Worm (Caenorhabditis elegans) whole organism, L2 larva: Measurements from ENCODE around the gene flor-1.

Experiments used
- C34F6.9 ChIP-seq: fragments of 150-350 bp; optimal IDR thresholded peaks from 2 replicates; lab custom pipeline; 2014; ENCODE audit warnings: missing biosample characterization, missing genetic modification characterization
- Y55F3AM.14 ChIP-seq: fragments of 200-800 bp; sonication (Bioruptor generic); optimal IDR thresholded peaks from 2 replicates; lab custom pipeline; 2018; ENCODE audit warnings: mild to moderate bottlenecking, missing genetic modification characterization, missing compliant biosample characterization
- ZK546.5 ChIP-seq: sonication (generic microtip); optimal IDR thresholded peaks from 2 replicates; lab custom pipeline; 2017; ENCODE audit warnings: missing biosample characterization, missing genetic modification characterization
- aly-2 ChIP-seq: fragments of 150-350 bp; optimal IDR thresholded peaks from 2 replicates; lab custom pipeline; 2014; ENCODE audit warnings: missing biosample characterization, missing genetic modification characterization
- ama-1 ChIP-seq: fragments of 150-350 bp; optimal IDR thresholded peaks from 2 replicates; lab custom pipeline; 2018; ENCODE audit warnings: inconsistent platforms
- blmp-1 ChIP-seq: sonication (generic microtip); optimal IDR thresholded peaks from 2 replicates; lab custom pipeline; 2017; ENCODE audit warnings: missing genetic modification characterization, mild to moderate bottlenecking, missing compliant biosample characterization, antibody characterized with exemption, moderate library complexity; ENCODE audit not compliant: insufficient read depth
- crh-2 ChIP-seq: sonication (generic microtip); optimal IDR thresholded peaks from 2 replicates; lab custom pipeline; 2017; ENCODE audit warnings: missing biosample characterization, missing genetic modification characterization
- dmd-4 ChIP-seq: sonication (generic microtip); optimal IDR thresholded peaks from 2 replicates; lab custom pipeline; 2017; ENCODE audit warnings: missing biosample characterization, missing genetic modification characterization
- egl-27 ChIP-seq: sonication (generic microtip); optimal IDR thresholded peaks from 3 replicates; lab custom pipeline; 2017; ENCODE audit warnings: missing biosample characterization, missing genetic modification reagents, missing genetic modification characterization
- elt-1 ChIP-seq: fragments of 150-350 bp; optimal IDR thresholded peaks from 2 replicates; lab custom pipeline; 2014; ENCODE audit warnings: missing biosample characterization, missing genetic modification characterization
- fos-1 ChIP-seq: fragments of 150-350 bp; optimal IDR thresholded peaks from 2 replicates; lab custom pipeline; 2014; ENCODE audit warnings: missing biosample characterization, missing genetic modification characterization
- lin-13 ChIP-seq: fragments of 150-350 bp; optimal IDR thresholded peaks from 2 replicates; lab custom pipeline; 2014; ENCODE audit warnings: missing biosample characterization, missing genetic modification reagents, missing genetic modification characterization
- mab-5 ChIP-seq: fragments of 150-350 bp; optimal IDR thresholded peaks from 2 replicates; lab custom pipeline; 2014; ENCODE audit warnings: missing biosample characterization, missing genetic modification characterization
- mbf-1 ChIP-seq: sonication (generic microtip); optimal IDR thresholded peaks from 2 replicates; lab custom pipeline; 2017; ENCODE audit warnings: missing biosample characterization, missing genetic modification characterization
- mdl-1 ChIP-seq, 2 experiments: fragments of 150-350 bp in 1 of 2; sonication (generic microtip) in 1 of 2; optimal IDR thresholded peaks; 2 replicates each; lab custom pipeline; 2017; ENCODE audit warnings: missing biosample characterization in 2 of 2, missing genetic modification characterization in 2 of 2
- nhr-10 ChIP-seq: sonication (generic microtip); optimal IDR thresholded peaks from 2 replicates; lab custom pipeline; 2017; ENCODE audit warnings: missing biosample characterization, missing genetic modification characterization
- nhr-12 ChIP-seq: fragments of 150-350 bp; optimal IDR thresholded peaks from 2 replicates; lab custom pipeline; 2014; ENCODE audit warnings: missing biosample characterization, missing genetic modification characterization
- nhr-129 ChIP-seq: fragments of 150-350 bp; optimal IDR thresholded peaks from 2 replicates; lab custom pipeline; 2014; ENCODE audit warnings: missing biosample characterization, missing genetic modification characterization
- nhr-21 ChIP-seq: fragments of 150-350 bp; optimal IDR thresholded peaks from 2 replicates; lab custom pipeline; 2014; ENCODE audit warnings: missing biosample characterization, missing genetic modification characterization
- nhr-237 ChIP-seq: fragments of 150-350 bp; optimal IDR thresholded peaks from 2 replicates; lab custom pipeline; 2014; ENCODE audit warnings: missing biosample characterization, missing genetic modification characterization
- nhr-25 ChIP-seq: fragments of 150-350 bp; sonication (generic microtip); optimal IDR thresholded peaks from 3 replicates; lab custom pipeline; 2014; ENCODE audit warnings: missing biosample characterization, missing genetic modification characterization
- nhr-6 ChIP-seq: fragments of 150-350 bp; optimal IDR thresholded peaks from 2 replicates; lab custom pipeline; 2014; ENCODE audit warnings: missing biosample characterization, missing genetic modification characterization
- nhr-77 ChIP-seq: fragments of 150-350 bp; optimal IDR thresholded peaks from 2 replicates; lab custom pipeline; 2014; ENCODE audit warnings: missing biosample characterization, missing genetic modification characterization
- peb-1 ChIP-seq: fragments of 150-350 bp; optimal IDR thresholded peaks from 2 replicates; lab custom pipeline; 2014; ENCODE audit warnings: missing biosample characterization, missing genetic modification characterization
- sem-4 ChIP-seq: fragments of 150-350 bp; optimal IDR thresholded peaks from 2 replicates; lab custom pipeline; 2014; ENCODE audit warnings: missing biosample characterization, missing genetic modification reagents, missing genetic modification characterization
- sma-3 ChIP-seq: sonication (generic microtip); optimal IDR thresholded peaks from 2 replicates; lab custom pipeline; 2016; ENCODE audit warnings: missing genetic modification reagents, missing genetic modification characterization, missing compliant biosample characterization
- sma-9 ChIP-seq, 2 experiments: fragments of 150-350 bp in 1 of 2; sonication (generic microtip) in 1 of 2; optimal IDR thresholded peaks; 2 replicates each; lab custom pipeline; 2014 to 2016; ENCODE audit warnings: missing genetic modification characterization in 2 of 2, mild to moderate bottlenecking in 1 of 2, missing biosample characterization in 1 of 2, missing compliant biosample characterization in 1 of 2, missing genetic modification reagents in 1 of 2, moderate library complexity in 1 of 2
- snpc-4 ChIP-seq: fragments of 150-350 bp; optimal IDR thresholded peaks from 2 replicates; lab custom pipeline; 2014; ENCODE audit warnings: missing biosample characterization, missing genetic modification characterization
- unc-39 ChIP-seq: fragments of 150-350 bp; optimal IDR thresholded peaks from 2 replicates; lab custom pipeline; 2014; ENCODE audit warnings: missing biosample characterization, missing genetic modification characterization
- unc-62 ChIP-seq: fragments of 150-350 bp; optimal IDR thresholded peaks from 2 replicates; lab custom pipeline; 2014; ENCODE audit warnings: missing biosample characterization, missing genetic modification reagents, missing genetic modification characterization
- zag-1 ChIP-seq: fragments of 150-350 bp; optimal IDR thresholded peaks from 2 replicates; lab custom pipeline; 2014; ENCODE audit warnings: missing biosample characterization, missing genetic modification characterization
- ztf-1 ChIP-seq: fragments of 200-800 bp; sonication (Bioruptor generic); conservative IDR thresholded peaks from 2 replicates; pipeline ENCODE4 v1.3.6; 2022; ENCODE audit warnings: missing genetic modification characterization, missing compliant biosample characterization
- ztf-4 ChIP-seq: fragments of 150-350 bp; optimal IDR thresholded peaks from 2 replicates; lab custom pipeline; 2014; ENCODE audit warnings: missing biosample characterization, missing genetic modification characterization

The flor-1 gene

ce11 chrV:15119517-15119916 is at the start of gene flor-1:
TSS of gene flor-1 (minus strand) at chrV:15119617.
- TF ChIP-seq crh-2 (no peak), ztf-4 (tag; lab: Kevin White, UChicago) (no peak), ZK546.5 (tag; lab: Kevin White, UChicago) (no peak), nhr-12 (no peak)

ce11 chrV:15168018-15168417 is 48.6 kb upstream of the flor-1 start:
- TF ChIP-seq nhr-129 (tag; lab: Kevin White, UChicago) = peak; percentile 13
- TF ChIP-seq, all 48 proteins: peak for 1; not testable (repeated sequence) for 47

ce11 chrV:15162697-15163096 is 43.3 kb upstream of the flor-1 start, which contains the start of gene srz-11:
TSS of gene srz-11 (plus strand) at chrV:15163082.
- TF ChIP-seq fos-1 (tag; lab: Kevin White, UChicago) = no peak
- no peak for TF ChIP-seq mbf-1 (tag; lab: Kevin White, UChicago)
- no peak for TF ChIP-seq elt-1 (tag; lab: Kevin White, UChicago)
- no peak for TF ChIP-seq egl-27 (tag; lab: Kevin White, UChicago)
- TF ChIP-seq nhr-6 = no peak
- TF ChIP-seq nhr-12 = no peak
- TF ChIP-seq ama-1 (lab: Kevin White, UChicago) = no peak
- TF ChIP-seq lin-13 = no peak
- no peak for TF ChIP-seq nhr-129 (tag; lab: Kevin White, UChicago)
- TF ChIP-seq unc-39 (tag; lab: Kevin White, UChicago) = no peak
- TF ChIP-seq mdl-1 (tag; optimal IDR thresholded peaks at IDR 0.05; lab: Kevin White, UChicago) = no peak
- no peak for TF ChIP-seq nhr-77 (tag; lab: Kevin White, UChicago)
- no peak for TF ChIP-seq zag-1 (tag; lab: Kevin White, UChicago)
- TF ChIP-seq nhr-21 (tag; lab: Kevin White, UChicago) = no peak
- no peak for TF ChIP-seq sem-4
- no peak for TF ChIP-seq aly-2

ce11 chrV:15158691-15159090 is 39.3 kb upstream of the flor-1 start, which contains the start of gene str-45:
TSS of gene str-45 (plus strand) at chrV:15158991.
- no peak for TF ChIP-seq peb-1 (tag; lab: Kevin White, UChicago)
- no peak for TF ChIP-seq ZK546.5 (tag; lab: Kevin White, UChicago)
- no peak for TF ChIP-seq aly-2
- TF ChIP-seq nhr-12 = no peak
- TF ChIP-seq sem-4 = no peak
- TF ChIP-seq nhr-237 (tag; lab: Kevin White, UChicago) = no peak
- TF ChIP-seq mdl-1 (tag; optimal IDR thresholded peaks at IDR 0.05; lab: Kevin White, UChicago) = no peak
- TF ChIP-seq crh-2 = no peak
- TF ChIP-seq dmd-4 (tag; lab: Kevin White, UChicago) = no peak
- TF ChIP-seq nhr-21 (tag; lab: Kevin White, UChicago) = no peak

- TF ChIP-seq mbf-1 (tag; lab: Kevin White, UChicago) (no peak), sma-3 (peak; percentile 22), fos-1 (tag; lab: Kevin White, UChicago) (peak; percentile 8)
These were observed 37.1 kb upstream of the flor-1 start for ce11 chrV:15156504-15156903.

ce11 chrV:15153277-15153676 is 33.9 kb upstream of the flor-1 start, which contains the start of gene srh-55:
TSS of gene srh-55 (plus strand) at chrV:15153577.
- TF ChIP-seq peb-1 (tag; lab: Kevin White, UChicago) (no peak), Y55F3AM.14 (no peak), crh-2 (no peak), mab-5 (tag; lab: Kevin White, UChicago) (no peak), sem-4 (no peak), nhr-10 (tag; lab: Kevin White, UChicago) (no peak), unc-62 (no peak), nhr-12 (no peak)

ce11 chrV:15152010-15152409 is 32.6 kb upstream of the flor-1 start:
- TF ChIP-seq lin-13 (no peak), elt-1 (tag; lab: Kevin White, UChicago) (no peak), mbf-1 (tag; lab: Kevin White, UChicago) (no peak), nhr-6 (no peak), crh-2 (no peak), nhr-25 (tag; lab: Kevin White, UChicago) (no peak), blmp-1 (no peak), snpc-4 (tag; lab: Kevin White, UChicago) (no peak), sma-3 (no peak), ztf-1 (GFP tag; lab: Robert Waterston, UW) (no peak), nhr-21 (tag; lab: Kevin White, UChicago) (no peak), nhr-12 (no peak), sma-9 (GFP tag; optimal IDR thresholded peaks at IDR 0.05; lab: Kevin White, UChicago) (no peak), sma-9 (tag; optimal IDR thresholded peaks at IDR 0.05; lab: Kevin White, UChicago) (no peak), C34F6.9 (no peak)
